Fruit fly (Drosophila melanogaster): Measurements from ENCODE around the gene Drsl6.

Gene Drsl6

DNA sequence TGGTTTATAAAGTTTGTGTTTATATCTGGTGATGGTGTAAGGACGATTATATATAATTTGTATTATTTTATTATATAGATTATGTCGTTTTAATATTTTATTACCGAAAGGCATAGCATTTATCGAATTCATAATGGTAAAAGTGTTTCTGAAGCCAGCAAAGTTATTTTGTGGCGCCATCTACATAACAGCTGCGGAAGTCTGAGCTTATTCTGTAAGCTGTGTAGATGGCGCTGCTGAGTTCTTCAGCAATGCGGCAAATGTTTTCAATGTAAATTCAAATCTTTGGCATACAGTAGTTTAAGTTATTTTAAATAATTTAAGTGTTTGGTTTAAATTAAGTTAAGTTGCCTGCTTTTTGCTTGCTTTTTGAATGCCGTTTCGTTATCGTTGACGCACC lies 47.8 kb downstream of the Drsl6 start (continued):
- no peak for TF ChIP-seq so (GFP tag; IDR thresholded peaks at IDR 0.05)
- TF ChIP-seq stwl (tag; optimal IDR thresholded peaks at IDR 0.05): peak; percentile 74
- no peak for TF ChIP-seq CG8765 (GFP tag; IDR thresholded peaks at IDR 0.05)
- TF ChIP-seq Gsc (GFP tag; IDR thresholded peaks at IDR 0.05): no peak
- TF ChIP-seq Dfd (GFP tag; optimal IDR thresholded peaks at IDR 0.05): no peak
- peak; percentile 93 for TF ChIP-seq CG11456 (GFP tag; IDR thresholded peaks at IDR 0.05)
- no peak for TF ChIP-seq gem (tag; optimal IDR thresholded peaks at IDR 0.05)
- TF ChIP-seq Doc3 (GFP tag; IDR thresholded peaks at IDR 0.05; ENCODE audit: partially characterized antibody): no peak
- peak; percentile 36; the same call in 1 of the 3 replicates for TF ChIP-seq tgo (GFP tag; IDR thresholded peaks at IDR 0.05)
- TF ChIP-seq btn (GFP tag; optimal IDR thresholded peaks at IDR 0.05): no peak
- no peak for TF ChIP-seq pan (optimal IDR thresholded peaks at IDR 0.05)
- peak in 1 of 2 experiments; percentile 48 for TF ChIP-seq pan (GFP tag; optimal IDR thresholded peaks at IDR 0.05 in 1 of 2, IDR thresholded peaks at IDR 0.05 in 1 of 2)
- TF ChIP-seq Bgb (GFP tag; IDR thresholded peaks at IDR 0.05; ENCODE audit: partially characterized antibody): 0 out of 2 replicates have a peak, but pooled peaks have one; percentile 33
- peak; percentile 34 for TF ChIP-seq CG4820 (GFP tag; optimal IDR thresholded peaks at IDR 0.05)
- TF ChIP-seq CG15696 (tag; optimal IDR thresholded peaks at IDR 0.05): peak; percentile 18
- no peak for TF ChIP-seq prd (optimal IDR thresholded peaks at IDR 0.05)
- TF ChIP-seq prd (GFP tag; IDR thresholded peaks at IDR 0.05): peak; percentile 53; the same call in 2 of the 3 replicates
- TF ChIP-seq CG2678 (tag; optimal IDR thresholded peaks at IDR 0.05): no peak
- TF ChIP-seq CG6854 (GFP tag; optimal IDR thresholded peaks at IDR 0.05): no peak
- no peak for TF ChIP-seq sug (tag; optimal IDR thresholded peaks at IDR 0.05)
- no peak for TF ChIP-seq bigmax (GFP tag; optimal IDR thresholded peaks at IDR 0.05)
- no peak for TF ChIP-seq CG12236 (GFP tag; optimal IDR thresholded peaks at IDR 0.05)
- peak; percentile 28; the same call in 1 of the 2 replicates for TF ChIP-seq CG3847 (GFP tag; IDR thresholded peaks at IDR 0.05)
- no peak for TF ChIP-seq sens (GFP tag)
- peak; percentile 57; the same call in 1 of the 3 replicates for TF ChIP-seq ase (GFP tag; IDR thresholded peaks at IDR 0.05)
- TF ChIP-seq CG12744 (GFP tag; optimal IDR thresholded peaks at IDR 0.05): no peak
- no peak for TF ChIP-seq kah (GFP tag; optimal IDR thresholded peaks at IDR 0.05)
- no peak for TF ChIP-seq crol (GFP tag; IDR thresholded peaks at IDR 0.05)
- peak; percentile 86 for TF ChIP-seq CG32532 (GFP tag; IDR thresholded peaks at IDR 0.05)
- peak; percentile 41; the same call in 1 of the 2 replicates for TF ChIP-seq CG14441 (GFP tag; IDR thresholded peaks at IDR 0.05)
- no peak for TF ChIP-seq CG10565 (GFP tag; optimal IDR thresholded peaks at IDR 0.05)
- TF ChIP-seq Med (GFP tag): peak; percentile 16
- TF ChIP-seq CG10366 (GFP tag; IDR thresholded peaks at IDR 0.05): peak; percentile 48
- TF ChIP-seq bcd (GFP tag; optimal IDR thresholded peaks at IDR 0.05): no peak
- TF ChIP-seq CG4360 (GFP tag; IDR thresholded peaks at IDR 0.05): peak; percentile 24; the same call in 1 of the 2 replicates
- no peak for TF ChIP-seq Lpt (GFP tag; optimal IDR thresholded peaks at IDR 0.05)
- TF ChIP-seq MESR4 (GFP tag; optimal IDR thresholded peaks at IDR 0.05): no peak
- TF ChIP-seq grau (tag; optimal IDR thresholded peaks at IDR 0.05): no peak
- no peak for TF ChIP-seq fd102C (GFP tag; optimal IDR thresholded peaks at IDR 0.05)
- TF ChIP-seq CG8089 (GFP tag; optimal IDR thresholded peaks at IDR 0.05): no peak
- no peak for TF ChIP-seq CG8388 (GFP tag; optimal IDR thresholded peaks at IDR 0.05)
- peak; percentile 76 for TF ChIP-seq E2f2 (GFP tag; IDR thresholded peaks at IDR 0.05)
- TF ChIP-seq z (GFP tag; IDR thresholded peaks at IDR 0.05): no peak
- no peak for TF ChIP-seq BEAF-32 (GFP tag; optimal IDR thresholded peaks at IDR 0.05)
- peak; percentile 83 for TF ChIP-seq Rfx (GFP tag; IDR thresholded peaks at IDR 0.05)
- no peak for TF ChIP-seq CG9437 (GFP tag; optimal IDR thresholded peaks at IDR 0.05)
- TF ChIP-seq Deaf1 (tag; optimal IDR thresholded peaks at IDR 0.05): no peak
- no peak for TF ChIP-seq Hand (GFP tag; optimal IDR thresholded peaks at IDR 0.05)
- no peak for TF ChIP-seq Ravus (GFP tag; IDR thresholded peaks at IDR 0.05)
- no peak for TF ChIP-seq CG4404 (GFP tag; IDR thresholded peaks at IDR 0.05)
- peak; percentile 44 for TF ChIP-seq CG10959 (GFP tag; IDR thresholded peaks at IDR 0.05)
- TF ChIP-seq CG16813 (GFP tag; IDR thresholded peaks at IDR 0.05; ENCODE audit: partially characterized antibody): no peak

Measured in whole organism, embryonic.